Worm (Caenorhabditis elegans): ENCODE data around the gene R53.4.
"Not testable (repeated sequence)": the region's sequence is repeated elsewhere in the genome, so short reads cannot be mapped to it uniquely, and the experiment has no call there.

Gene R53.4

ce11 chrII:10011733-10012132 is 43.9 kb upstream of the R53.4 start:
- TF ChIP-seq egl-27 (tag; optimal IDR thresholded peaks at IDR 0.05) (no peak), nhr-11 (tag; optimal IDR thresholded peaks at IDR 0.05) (no peak), mdl-1 (tag; optimal IDR thresholded peaks at IDR 0.05) (no peak), ceh-82 (tag; optimal IDR thresholded peaks at IDR 0.05) (no peak), lin-13 (GFP tag; optimal IDR thresholded peaks at IDR 0.05) (no peak), nhr-12 (tag; optimal IDR thresholded peaks at IDR 0.05) (no peak), zag-1 (tag; optimal IDR thresholded peaks at IDR 0.05) (no peak), skn-1 (tag; optimal IDR thresholded peaks at IDR 0.05) (no peak), sma-3 (GFP tag; optimal IDR thresholded peaks at IDR 0.05) (peak; percentile 43), nhr-129 (tag; optimal IDR thresholded peaks at IDR 0.05) (no peak), nhr-25 (tag; optimal IDR thresholded peaks at IDR 0.05) (peak; percentile 21)

- TF ChIP-seq C34F6.9 (tag; optimal IDR thresholded peaks at IDR 0.05): no peak
- TF ChIP-seq nhr-25 (tag; optimal IDR thresholded peaks at IDR 0.05): peak; percentile 70
- no peak for TF ChIP-seq nhr-6 (tag; optimal IDR thresholded peaks at IDR 0.05)
- TF ChIP-seq egl-27 (tag; optimal IDR thresholded peaks at IDR 0.05): no peak
- TF ChIP-seq blmp-1 (tag; optimal IDR thresholded peaks at IDR 0.05; ENCODE audit: insufficient read depth): no peak
Observed at ce11 chrII:10010914-10011313, 43.1 kb upstream of the R53.4 start.

ce11 chrII:10008552-10008951 is 40.7 kb upstream of the R53.4 start:
- TF ChIP-seq peb-1 (tag; optimal IDR thresholded peaks at IDR 0.05) (no peak), nhr-11 (tag; optimal IDR thresholded peaks at IDR 0.05) (no peak), snpc-4 (tag; optimal IDR thresholded peaks at IDR 0.05) (no peak)

ce11 chrII:10007917-10008316 is 40.1 kb upstream of the R53.4 start, which contains the start of gene ZK892.5:
Gene ZK892.5, plus strand, starts transcription at chrII:10008217.
- no peak for TF ChIP-seq nhr-25 (tag; optimal IDR thresholded peaks at IDR 0.05)

ce11 chrII:10006266-10006665 is 38.4 kb upstream of the R53.4 start, which contains the start of gene ZK892.4:
Gene ZK892.4, plus strand, starts transcription at chrII:10006566.
- TF ChIP-seq nhr-25, ztf-11, lin-39 (tag; optimal IDR thresholded peaks at IDR 0.05): not testable (repeated sequence)

ce11 chrII:10001546-10001945 is 33.7 kb upstream of the R53.4 start, which contains the start of gene ZK892.3:
Gene ZK892.3, plus strand, starts transcription at chrII:10001846.
- no peak for TF ChIP-seq ZK546.5 (tag; optimal IDR thresholded peaks at IDR 0.05)
- no peak for TF ChIP-seq peb-1 (tag; optimal IDR thresholded peaks at IDR 0.05)
- TF ChIP-seq sma-3 (GFP tag; optimal IDR thresholded peaks at IDR 0.05): no peak
- TF ChIP-seq nhr-21 (tag; optimal IDR thresholded peaks at IDR 0.05): no peak
- no peak for TF ChIP-seq egl-27 (tag; optimal IDR thresholded peaks at IDR 0.05)
- no peak for TF ChIP-seq gmeb-1 (tag; optimal IDR thresholded peaks at IDR 0.05)
- TF ChIP-seq ztf-1 (GFP tag; conservative IDR thresholded peaks at IDR 0.05): no peak
- no peak for TF ChIP-seq zag-1 (tag; optimal IDR thresholded peaks at IDR 0.05)
- no peak for TF ChIP-seq snpc-4 (tag; optimal IDR thresholded peaks at IDR 0.05)
- TF ChIP-seq aly-2 (tag; optimal IDR thresholded peaks at IDR 0.05): no peak
- no peak for TF ChIP-seq nhr-11 (tag; optimal IDR thresholded peaks at IDR 0.05)
- TF ChIP-seq unc-62 (GFP tag; optimal IDR thresholded peaks at IDR 0.05): no peak
- TF ChIP-seq ceh-16 (tag; optimal IDR thresholded peaks at IDR 0.05): no peak
- TF ChIP-seq crh-2 (tag; optimal IDR thresholded peaks at IDR 0.05): no peak

- peak; percentile 88 for TF ChIP-seq fos-1 (tag; optimal IDR thresholded peaks at IDR 0.05)
- peak; percentile 5 for TF ChIP-seq egl-27 (tag; optimal IDR thresholded peaks at IDR 0.05)
- TF ChIP-seq crh-2 (tag; optimal IDR thresholded peaks at IDR 0.05): peak; percentile 46
- no peak for TF ChIP-seq lin-39 (tag; optimal IDR thresholded peaks at IDR 0.05)
- no peak for TF ChIP-seq ZK546.5 (tag; optimal IDR thresholded peaks at IDR 0.05)
- peak; percentile 58 for TF ChIP-seq F13H6.1 (tag; optimal IDR thresholded peaks at IDR 0.05)
- peak; percentile 60 for TF ChIP-seq gmeb-1 (tag; optimal IDR thresholded peaks at IDR 0.05)
- peak; percentile 40 for TF ChIP-seq sma-9 (GFP tag; optimal IDR thresholded peaks at IDR 0.05)
- TF ChIP-seq sma-9 (tag; optimal IDR thresholded peaks at IDR 0.05): no peak
Observed at ce11 chrII:10001065-10001464, 33.2 kb upstream of the R53.4 start, which contains the start of gene nlt-1. Gene nlt-1, minus strand, starts transcription at chrII:10001142.
